Fruit fly (Drosophila melanogaster) whole organism, embryonic: ENCODE data around the gene CG7912.

Experiments
- Adf1 ChIP-seq: fragments of 200-800 bp; sonication (Bioruptor generic); IDR thresholded peaks from 2 replicates; pipeline ENCODE4 v1.3.6; 2022; ENCODE audit warnings: missing biosample characterization, missing genetic modification characterization
- Atf-2 ChIP-seq: fragments of 200-800 bp; sonication (Bioruptor generic); optimal IDR thresholded peaks from 2 replicates; lab custom pipeline; 2016; ENCODE audit warnings: missing biosample characterization, missing genetic modification characterization
- BEAF-32 ChIP-seq: fragments of 200-800 bp; sonication (Bioruptor generic); optimal IDR thresholded peaks from 3 replicates; lab custom pipeline; 2017; ENCODE audit warnings: missing biosample characterization, missing genetic modification characterization, mild to moderate bottlenecking, moderate library complexity, missing genetic modification reagents
- CG10366 ChIP-seq: fragments of 200-800 bp; sonication (Bioruptor generic); IDR thresholded peaks from 2 replicates; pipeline ENCODE4 v1.3.6; 2022; ENCODE audit warnings: missing biosample characterization, missing genetic modification characterization
- CG11247 ChIP-seq: fragments of 200-800 bp; sonication (Bioruptor generic); IDR thresholded peaks from 2 replicates; pipeline ENCODE4 v1.3.6; 2022; ENCODE audit warnings: missing biosample characterization, missing genetic modification characterization
- CG14710 ChIP-seq: fragments of 200-800 bp; sonication (Bioruptor generic); optimal IDR thresholded peaks from 3 replicates; lab custom pipeline; 2019; ENCODE audit warnings: missing biosample characterization, mild to moderate bottlenecking, missing genetic modification characterization, moderate library complexity
- CG14860 ChIP-seq: fragments of 200-800 bp; sonication (Bioruptor generic); IDR thresholded peaks from 3 replicates; pipeline ENCODE4 v1.3.6; 2022; ENCODE audit warnings: missing biosample characterization, missing genetic modification characterization; ENCODE audit not compliant: partially characterized antibody
- CG15514 ChIP-seq: fragments of 200-800 bp; sonication (Bioruptor generic); optimal IDR thresholded peaks from 3 replicates; lab custom pipeline; 2017; ENCODE audit warnings: missing biosample characterization, missing genetic modification characterization, mild to moderate bottlenecking, moderate library complexity, missing genetic modification reagents
- CG16813 ChIP-seq: fragments of 200-800 bp; sonication (Bioruptor generic); IDR thresholded peaks from 3 replicates; pipeline ENCODE4 v1.3.6; 2022; ENCODE audit warnings: missing biosample characterization, missing genetic modification characterization; ENCODE audit not compliant: partially characterized antibody
- CG17361 ChIP-seq: fragments of 200-800 bp; sonication (Bioruptor generic); IDR thresholded peaks from 3 replicates; pipeline ENCODE4 v1.3.6; 2022; ENCODE audit warnings: missing biosample characterization, missing genetic modification characterization
- CG1792 ChIP-seq: fragments of 200-800 bp; sonication (Bioruptor generic); optimal IDR thresholded peaks from 2 replicates; lab custom pipeline; 2016; ENCODE audit warnings: missing biosample characterization, missing genetic modification characterization
- CG18476 ChIP-seq: fragments of 200-800 bp; sonication (Bioruptor generic); optimal IDR thresholded peaks from 2 replicates; lab custom pipeline; 2016; ENCODE audit warnings: missing biosample characterization, mild to moderate bottlenecking, missing genetic modification characterization
- CG3281 ChIP-seq: fragments of 200-800 bp; sonication (Bioruptor generic); optimal IDR thresholded peaks from 3 replicates; lab custom pipeline; 2017; ENCODE audit warnings: missing biosample characterization, mild to moderate bottlenecking, missing genetic modification characterization
- CG5953 ChIP-seq: fragments of 200-800 bp; sonication (Bioruptor generic); IDR thresholded peaks from 2 replicates; pipeline ENCODE4 v1.3.6; 2022; ENCODE audit warnings: missing biosample characterization, missing genetic modification characterization
- CG8290 ChIP-seq, 3 experiments: fragments of 200-800 bp; sonication (Bioruptor generic); optimal IDR thresholded peaks; 2 replicates each; lab custom pipeline; 2016 to 2019; ENCODE audit warnings: missing biosample characterization in 3 of 3, missing genetic modification characterization in 3 of 3, mild to moderate bottlenecking in 2 of 3, moderate library complexity in 1 of 3
- CG8388 ChIP-seq: fragments of 200-800 bp; sonication (Bioruptor generic); optimal IDR thresholded peaks from 2 replicates; lab custom pipeline; 2019; ENCODE audit warnings: missing biosample characterization, mild to moderate bottlenecking, missing genetic modification characterization, moderate library complexity
- CG9609 ChIP-seq: fragments of 200-800 bp; sonication (Bioruptor generic); optimal IDR thresholded peaks from 3 replicates; lab custom pipeline; 2016; ENCODE audit warnings: missing biosample characterization, missing genetic modification characterization
- CG9797 ChIP-seq: fragments of 200-800 bp; sonication (Bioruptor generic); optimal IDR thresholded peaks from 3 replicates; lab custom pipeline; 2018; ENCODE audit warnings: missing biosample characterization, mild to moderate bottlenecking, missing genetic modification characterization
- CTCF ChIP-seq: fragments of 200-800 bp; sonication (Bioruptor generic); optimal IDR thresholded peaks from 2 replicates; lab custom pipeline; 2017; ENCODE audit warnings: missing biosample characterization, mild to moderate bottlenecking, missing genetic modification characterization, moderate library complexity
- Camta ChIP-seq: fragments of 200-800 bp; sonication (Bioruptor generic); optimal IDR thresholded peaks from 2 replicates; lab custom pipeline; 2016; ENCODE audit warnings: missing biosample characterization, missing genetic modification characterization
- CrebB ChIP-seq: fragments of 200-800 bp; sonication (Bioruptor generic); optimal IDR thresholded peaks from 3 replicates; lab custom pipeline; 2018; ENCODE audit warnings: missing biosample characterization, mild to moderate bottlenecking, missing genetic modification characterization
- D ChIP-seq, 2 experiments: fragments of 200-800 bp in 1 of 2; fragments of >200 bp in 1 of 2; sonication (Bioruptor generic) in 1 of 2; optimal IDR thresholded peaks; 2 replicates in 1 of 2; 3 replicates in 1 of 2; lab custom pipeline; 2017; ENCODE audit warnings: mild to moderate bottlenecking in 1 of 2, missing biosample characterization in 1 of 2, missing genetic modification characterization in 1 of 2, missing genetic modification reagents in 1 of 2
- Dref ChIP-seq: fragments of 200-800 bp; sonication (Bioruptor generic); IDR thresholded peaks from 2 replicates; pipeline ENCODE4 v1.3.6; 2022; ENCODE audit warnings: missing biosample characterization, missing genetic modification characterization
- E2f1 ChIP-seq: fragments of 200-800 bp; sonication (Bioruptor generic); IDR thresholded peaks from 2 replicates; pipeline ENCODE4 v1.3.6; 2022; ENCODE audit warnings: missing biosample characterization, missing genetic modification characterization
- HHEX ChIP-seq: fragments of 200-800 bp; sonication (Bioruptor generic); optimal IDR thresholded peaks from 3 replicates; lab custom pipeline; 2017; ENCODE audit warnings: missing biosample characterization, mild to moderate bottlenecking, missing genetic modification characterization, missing genetic modification reagents
- Lhr ChIP-seq: fragments of 200-800 bp; sonication (Bioruptor generic); optimal IDR thresholded peaks from 3 replicates; lab custom pipeline; 2017; ENCODE audit warnings: mild to moderate bottlenecking, missing biosample characterization, missing genetic modification reagents, missing genetic modification characterization
- MESR4 ChIP-seq: fragments of 200-800 bp; sonication (Bioruptor generic); optimal IDR thresholded peaks from 2 replicates; lab custom pipeline; 2018; ENCODE audit warnings: missing biosample characterization, mild to moderate bottlenecking, missing genetic modification characterization, moderate library complexity
- NC2α ChIP-seq: fragments of 200-800 bp; sonication (Bioruptor generic); optimal IDR thresholded peaks from 2 replicates; lab custom pipeline; 2016; ENCODE audit warnings: missing biosample characterization, missing genetic modification characterization
- NC2β ChIP-seq: fragments of 200-800 bp; sonication (Bioruptor generic); optimal IDR thresholded peaks from 2 replicates; lab custom pipeline; 2016; ENCODE audit warnings: missing biosample characterization, missing genetic modification characterization
- Opbp ChIP-seq: fragments of 200-800 bp; sonication (Bioruptor generic); IDR thresholded peaks from 3 replicates; pipeline ENCODE4 v1.3.6; 2022; ENCODE audit warnings: missing biosample characterization, missing genetic modification characterization; ENCODE audit not compliant: partially characterized antibody
- Poxn ChIP-seq: fragments of 200-800 bp; sonication (Bioruptor generic); IDR thresholded peaks from 2 replicates; pipeline ENCODE4 v1.3.6; 2022; ENCODE audit warnings: missing biosample characterization, missing genetic modification characterization
- Sox100B ChIP-seq: fragments of 200-800 bp; sonication (Bioruptor generic); optimal IDR thresholded peaks from 3 replicates; lab custom pipeline; 2018; ENCODE audit warnings: missing biosample characterization, mild to moderate bottlenecking, missing genetic modification characterization
- ash1 ChIP-seq: fragments of 200-800 bp; sonication (Bioruptor generic); optimal IDR thresholded peaks from 2 replicates; lab custom pipeline; 2018; ENCODE audit warnings: missing biosample characterization, mild to moderate bottlenecking, missing genetic modification characterization
- br ChIP-seq: fragments of >200 bp; optimal IDR thresholded peaks from 2 replicates; lab custom pipeline; 2017
- danr ChIP-seq: fragments of 200-800 bp; sonication (Bioruptor generic); IDR thresholded peaks from 2 replicates; pipeline ENCODE4 v1.3.6; 2022; ENCODE audit warnings: missing biosample characterization, missing genetic modification characterization
- dysf ChIP-seq: fragments of 200-800 bp; sonication (Bioruptor generic); IDR thresholded peaks from 3 replicates; pipeline ENCODE4 v1.3.6; 2022; ENCODE audit warnings: missing biosample characterization, missing genetic modification characterization
- fd3F ChIP-seq: fragments of 200-800 bp; sonication (Bioruptor generic); optimal IDR thresholded peaks from 2 replicates; lab custom pipeline; 2018; ENCODE audit warnings: missing biosample characterization, mild to moderate bottlenecking, missing genetic modification characterization, moderate library complexity
- h ChIP-seq: fragments of >200 bp; optimal IDR thresholded peaks from 2 replicates; lab custom pipeline; 2017
- hbn ChIP-seq: fragments of 200-800 bp; sonication (Bioruptor generic); IDR thresholded peaks from 2 replicates; pipeline ENCODE4 v1.3.6; 2022; ENCODE audit warnings: missing biosample characterization, missing genetic modification characterization; ENCODE audit not compliant: partially characterized antibody
- mld ChIP-seq: fragments of 200-800 bp; sonication (Bioruptor generic); IDR thresholded peaks from 3 replicates; pipeline ENCODE4 v1.3.6; 2022; ENCODE audit warnings: missing biosample characterization, missing genetic modification characterization; ENCODE audit not compliant: partially characterized antibody
- nerfin-2 ChIP-seq: fragments of 200-800 bp; sonication (Bioruptor generic); IDR thresholded peaks from 2 replicates; pipeline ENCODE4 v1.3.6; 2022; ENCODE audit warnings: missing biosample characterization, missing genetic modification characterization; ENCODE audit not compliant: partially characterized antibody
- nmo ChIP-seq: fragments of 200-800 bp; sonication (Bioruptor generic); optimal IDR thresholded peaks from 2 replicates; lab custom pipeline; 2018; ENCODE audit warnings: missing biosample characterization, mild to moderate bottlenecking, missing genetic modification characterization, moderate library complexity
- p53 ChIP-seq: fragments of 200-800 bp; sonication (Bioruptor generic); optimal IDR thresholded peaks from 2 replicates; lab custom pipeline; 2016; ENCODE audit warnings: missing biosample characterization, missing genetic modification characterization
- pros ChIP-seq: fragments of 200-800 bp; sonication (Bioruptor generic); optimal IDR thresholded peaks from 3 replicates; lab custom pipeline; 2019; ENCODE audit warnings: missing biosample characterization, mild to moderate bottlenecking, missing genetic modification characterization, moderate library complexity
- seq ChIP-seq: fragments of 200-800 bp; sonication (Bioruptor generic); IDR thresholded peaks from 2 replicates; pipeline ENCODE4 v1.3.6; 2022; ENCODE audit warnings: missing biosample characterization, missing genetic modification characterization
- sob ChIP-seq: fragments of 200-800 bp; sonication (Bioruptor generic); IDR thresholded peaks from 2 replicates; pipeline ENCODE4 v1.3.6; 2022; ENCODE audit warnings: missing biosample characterization, missing genetic modification characterization
- tap ChIP-seq: fragments of 200-800 bp; optimal IDR thresholded peaks from 3 replicates; lab custom pipeline; 2019; ENCODE audit warnings: missing biosample characterization, mild to moderate bottlenecking, missing genetic modification characterization, moderate library complexity
- unc-4 ChIP-seq: fragments of 200-800 bp; sonication (Bioruptor generic); IDR thresholded peaks from 2 replicates; pipeline ENCODE4 v1.3.6; 2022; ENCODE audit warnings: missing biosample characterization, missing genetic modification characterization; ENCODE audit not compliant: partially characterized antibody
- vfl ChIP-seq: fragments of 200-800 bp; sonication (Bioruptor generic); optimal IDR thresholded peaks from 2 replicates; lab custom pipeline; 2016; ENCODE audit warnings: missing biosample characterization, missing genetic modification characterization
- wor ChIP-seq: fragments of 200-800 bp; sonication (Bioruptor generic); IDR thresholded peaks from 2 replicates; pipeline ENCODE4 v1.3.6; 2022; ENCODE audit warnings: missing biosample characterization, missing genetic modification characterization
- zf30C ChIP-seq: fragments of 200-800 bp; sonication (Bioruptor generic); optimal IDR thresholded peaks from 3 replicates; lab custom pipeline; 2018; ENCODE audit warnings: missing biosample characterization, mild to moderate bottlenecking, missing genetic modification characterization

CG7912 gene

dm6 chr3R:29995035-29995434 is 14.0 kb downstream of the CG7912 start, which contains the start of the genes CG7903 and Sas-6 (continued):
- TF ChIP-seq pros (GFP tag; lab: Kevin White, UChicago) (no peak), CG16813 (GFP tag; lab: Robert Waterston, UW) (peak; percentile 69), Adf1 (GFP tag; lab: Robert Waterston, UW) (no peak), CTCF (GFP tag; lab: Kevin White, UChicago) (no peak), CG14710 (tag; lab: Kevin White, UChicago) (peak; percentile 33), CG5953 (no peak), BEAF-32 (peak; percentile 73), unc-4 (peak; percentile 77), CG9797 (GFP tag; lab: Kevin White, UChicago) (peak; percentile 81), CG11247 (GFP tag; lab: Robert Waterston, UW) (no peak), zf30C (GFP tag; lab: Kevin White, UChicago) (no peak), danr (GFP tag; lab: Robert Waterston, UW) (no peak), CG14860 (GFP tag; lab: Robert Waterston, UW) (peak; percentile 61), br (lab: Kevin White, UChicago) (no peak), CG18476 (no peak), p53 (GFP tag; lab: Kevin White, UChicago) (no peak), NC2β (GFP tag; lab: Kevin White, UChicago) (no peak), fd3F (GFP tag; lab: Kevin White, UChicago) (no peak), E2f1 (GFP tag; lab: Robert Waterston, UW) (no peak), NC2α (no peak), Dref (GFP tag; lab: Robert Waterston, UW) (peak; percentile 89), Camta (GFP tag; lab: Kevin White, UChicago) (no peak), vfl (GFP tag; lab: Kevin White, UChicago) (no peak), wor (GFP tag; lab: Robert Waterston, UW) (no peak), D (optimal IDR thresholded peaks at IDR 0.05; lab: Kevin White, UChicago) (no peak), D (GFP tag; optimal IDR thresholded peaks at IDR 0.05; lab: Kevin White, UChicago) (no peak), mld (no peak), CG8388 (GFP tag; lab: Kevin White, UChicago) (no peak), CG15514 (peak; percentile 65), MESR4 (GFP tag; lab: Kevin White, UChicago) (peak; percentile 71), CG8290 (GFP tag; optimal IDR thresholded peaks at IDR 0.05; lab: Kevin White, UChicago) (no peak), CG8290 (tag; optimal IDR thresholded peaks at IDR 0.05; lab: Kevin White, UChicago) (no peak), ash1 (GFP tag; lab: Kevin White, UChicago) (no peak), Atf-2 (GFP tag; lab: Kevin White, UChicago) (no peak), CrebB (tag; lab: Kevin White, UChicago) (no peak), HHEX (GFP tag; lab: Kevin White, UChicago) (no peak), seq (GFP tag; lab: Robert Waterston, UW) (no peak), CG1792 (GFP tag; lab: Kevin White, UChicago) (no peak), CG3281 (no peak), CG9609 (GFP tag; lab: Kevin White, UChicago) (no peak), Sox100B (GFP tag; lab: Kevin White, UChicago) (no peak), sob (0 out of 2 replicates have a peak, but pooled peaks have one; percentile 26), nerfin-2 (GFP tag; lab: Robert Waterston, UW) (peak; percentile 56; the same call in 1 of the 2 replicates), nmo (peak; percentile 20), h (lab: Kevin White, UChicago) (no peak), tap (tag; lab: Kevin White, UChicago) (no peak), CG10366 (GFP tag; lab: Robert Waterston, UW) (no peak), Lhr (GFP tag; lab: Kevin White, UChicago) (no peak), Opbp (GFP tag; lab: Robert Waterston, UW) (peak; percentile 60; the same call in 1 of the 3 replicates), dysf (no peak), hbn (GFP tag; lab: Robert Waterston, UW) (peak; percentile 72), CG17361 (no peak), Poxn (no peak)
